Worm (Caenorhabditis elegans) whole organism, L4 larva: ENCODE data around the gene trpp-11.

Experiments
- F26F4.8 ChIP-seq: fragments of 200-800 bp; sonication (Bioruptor generic); conservative IDR thresholded peaks from 2 replicates; pipeline ENCODE4 v1.3.6; 2022; ENCODE audit warnings: missing genetic modification characterization, missing compliant biosample characterization
- F37D6.2 ChIP-seq: sonication (generic microtip); optimal IDR thresholded peaks from 2 replicates; lab custom pipeline; 2016; ENCODE audit warnings: mild to moderate bottlenecking, missing genetic modification characterization, missing compliant biosample characterization
- F44E2.7 ChIP-seq: fragments of 200-800 bp; sonication (Bioruptor generic); IDR thresholded peaks from 2 replicates; pipeline ENCODE4 v2.1.2; 2022; ENCODE audit warnings: missing genetic modification characterization, missing compliant biosample characterization
- R02D3.7 ChIP-seq: fragments of 150-350 bp; sonication (generic microtip); optimal IDR thresholded peaks from 3 replicates; lab custom pipeline; 2014; ENCODE audit warnings: missing biosample characterization, missing genetic modification characterization
- T20F7.1 ChIP-seq: fragments of 200-800 bp; sonication (Bioruptor generic); optimal IDR thresholded peaks from 2 replicates; lab custom pipeline; 2018; ENCODE audit warnings: mild to moderate bottlenecking, missing genetic modification characterization, missing compliant biosample characterization
- T26A8.4 ChIP-seq: fragments of 200-800 bp; sonication (Bioruptor generic); IDR thresholded peaks from 2 replicates; pipeline ENCODE4 v1.3.6; 2022; ENCODE audit warnings: missing genetic modification characterization, missing compliant biosample characterization
- Y48G9A.11 ChIP-seq: fragments of 200-800 bp; sonication (Bioruptor generic); IDR thresholded peaks from 2 replicates; pipeline ENCODE4 v1.3.6; 2022; ENCODE audit warnings: missing genetic modification reagents, missing genetic modification characterization, missing compliant biosample characterization
- ZK337.2 ChIP-seq: fragments of 200-800 bp; sonication (Bioruptor generic); IDR thresholded peaks from 2 replicates; pipeline ENCODE4 v1.3.6; 2022; ENCODE audit warnings: missing genetic modification reagents, missing genetic modification characterization, missing compliant biosample characterization
- ZK546.5 ChIP-seq, 2 experiments: sonication (generic microtip); optimal IDR thresholded peaks; 2 replicates each; lab custom pipeline; 2017; ENCODE audit warnings: missing biosample characterization in 2 of 2, missing genetic modification characterization in 2 of 2
- aly-2 ChIP-seq: sonication (generic microtip); optimal IDR thresholded peaks from 2 replicates; lab custom pipeline; 2018; ENCODE audit warnings: missing biosample characterization, missing genetic modification characterization
- ama-1 ChIP-seq: fragments of 150-350 bp; optimal IDR thresholded peaks from 2 replicates; lab custom pipeline; 2014; ENCODE audit warnings: inconsistent platforms, mixed read lengths
- ceh-20 ChIP-seq: fragments of 200-800 bp; sonication (Bioruptor generic); IDR thresholded peaks from 2 replicates; pipeline ENCODE4 v1.3.6; 2022; ENCODE audit warnings: missing genetic modification reagents, missing genetic modification characterization, missing compliant biosample characterization
- ceh-62 ChIP-seq: sonication (generic microtip); optimal IDR thresholded peaks from 2 replicates; lab custom pipeline; 2017; ENCODE audit warnings: missing biosample characterization, missing genetic modification characterization
- ces-1 ChIP-seq: fragments of 150-350 bp; sonication (generic microtip); optimal IDR thresholded peaks from 4 replicates; lab custom pipeline; 2014; ENCODE audit warnings: missing biosample characterization, missing genetic modification reagents, missing genetic modification characterization
- cey-2 ChIP-seq: sonication (generic microtip); optimal IDR thresholded peaks from 3 replicates; lab custom pipeline; 2017; ENCODE audit warnings: missing genetic modification characterization, mild to moderate bottlenecking, missing compliant biosample characterization, antibody characterized with exemption, borderline replicate concordance; ENCODE audit not compliant: insufficient read depth
- ctbp-1 ChIP-seq: fragments of 200-800 bp; sonication (Bioruptor generic); IDR thresholded peaks from 2 replicates; pipeline ENCODE4 v1.3.6; 2022; ENCODE audit warnings: missing genetic modification reagents, missing genetic modification characterization, missing compliant biosample characterization
- daf-12 ChIP-seq: fragments of 150-350 bp; optimal IDR thresholded peaks from 2 replicates; lab custom pipeline; 2014; ENCODE audit warnings: missing biosample characterization, missing genetic modification reagents, missing genetic modification characterization
- dmd-6 ChIP-seq: fragments of 200-800 bp; sonication (Bioruptor generic); IDR thresholded peaks from 2 replicates; pipeline ENCODE4 v1.3.6; 2022; ENCODE audit warnings: missing genetic modification reagents, missing genetic modification characterization, missing compliant biosample characterization
- dmd-9 ChIP-seq: fragments of 200-800 bp; sonication (Bioruptor generic); IDR thresholded peaks from 2 replicates; pipeline ENCODE4 v1.3.6; 2022; ENCODE audit warnings: missing genetic modification reagents, missing genetic modification characterization, missing compliant biosample characterization
- fkh-10 ChIP-seq: fragments of 150-350 bp; optimal IDR thresholded peaks from 2 replicates; lab custom pipeline; 2014; ENCODE audit warnings: missing biosample characterization, missing genetic modification reagents, missing genetic modification characterization
- hif-1 ChIP-seq, 2 experiments: sonication (generic microtip); optimal IDR thresholded peaks; 2 replicates each; lab custom pipeline; 2016 to 2017; ENCODE audit warnings: missing compliant biosample characterization in 2 of 2, missing genetic modification characterization in 2 of 2, missing genetic modification reagents in 2 of 2, missing genotype in 2 of 2, mild to moderate bottlenecking in 1 of 2
- hlh-11 ChIP-seq: fragments of 200-800 bp; sonication (Bioruptor generic); optimal IDR thresholded peaks from 2 replicates; lab custom pipeline; 2018; ENCODE audit warnings: mild to moderate bottlenecking, missing genetic modification characterization, missing compliant biosample characterization
- hlh-30 ChIP-seq: sonication (generic microtip); optimal IDR thresholded peaks from 2 replicates; lab custom pipeline; 2017; ENCODE audit warnings: antibody characterized with exemption, mild to moderate bottlenecking, missing genetic modification characterization, missing compliant biosample characterization; ENCODE audit not compliant: insufficient read depth
- jun-1 ChIP-seq: fragments of 150-350 bp; optimal IDR thresholded peaks from 2 replicates; lab custom pipeline; 2014; ENCODE audit warnings: missing biosample characterization, missing genetic modification reagents, missing genetic modification characterization
- lim-7 ChIP-seq: fragments of 200-800 bp; sonication (Bioruptor generic); IDR thresholded peaks from 2 replicates; pipeline ENCODE4 v1.3.6; 2022; ENCODE audit warnings: missing genetic modification characterization, missing compliant biosample characterization
- lin-39 ChIP-seq: fragments of 150-350 bp; optimal IDR thresholded peaks from 2 replicates; lab custom pipeline; 2014; ENCODE audit warnings: missing biosample characterization, missing genetic modification reagents, missing genetic modification characterization
- lir-3 ChIP-seq: sonication (generic microtip); optimal IDR thresholded peaks from 2 replicates; lab custom pipeline; 2016; ENCODE audit warnings: mild to moderate bottlenecking, missing genetic modification characterization, missing compliant biosample characterization
- madf-5 ChIP-seq, 2 experiments: fragments of 200-800 bp; sonication (Bioruptor generic); IDR thresholded peaks; 2 replicates each; pipeline ENCODE4 v1.3.6; 2022; ENCODE audit warnings: missing compliant biosample characterization in 2 of 2, missing genetic modification characterization in 2 of 2
- madf-9 ChIP-seq: fragments of 200-800 bp; sonication (Bioruptor generic); conservative IDR thresholded peaks from 2 replicates; pipeline ENCODE4 v1.3.6; 2022; ENCODE audit warnings: missing genetic modification reagents, missing genetic modification characterization, missing compliant biosample characterization
- mxl-3 ChIP-seq: fragments of 200-800 bp; sonication (Bioruptor generic); optimal IDR thresholded peaks from 2 replicates; lab custom pipeline; 2018; ENCODE audit warnings: mild to moderate bottlenecking, missing genetic modification characterization, missing compliant biosample characterization
- nhr-10 ChIP-seq: fragments of 150-350 bp; optimal IDR thresholded peaks from 2 replicates; lab custom pipeline; 2014; ENCODE audit warnings: missing biosample characterization, missing genetic modification characterization
- nhr-102 ChIP-seq: sonication (generic microtip); optimal IDR thresholded peaks from 2 replicates; lab custom pipeline; 2016; ENCODE audit warnings: mild to moderate bottlenecking, missing genetic modification characterization, moderate library complexity, missing compliant biosample characterization
- nhr-11 ChIP-seq: fragments of 150-350 bp; optimal IDR thresholded peaks from 2 replicates; lab custom pipeline; 2014; ENCODE audit warnings: missing biosample characterization, missing genetic modification characterization
- nhr-111 ChIP-seq: fragments of 200-800 bp; sonication (Bioruptor generic); optimal IDR thresholded peaks from 2 replicates; lab custom pipeline; 2018; ENCODE audit warnings: mild to moderate bottlenecking, missing genetic modification characterization, missing compliant biosample characterization
- nhr-237 ChIP-seq: sonication (generic microtip); optimal IDR thresholded peaks from 2 replicates; lab custom pipeline; 2017; ENCODE audit warnings: missing biosample characterization, missing genetic modification characterization
- nhr-41 ChIP-seq: fragments of 200-800 bp; sonication (Bioruptor generic); IDR thresholded peaks from 2 replicates; pipeline ENCODE4 v1.3.6; 2022; ENCODE audit warnings: missing genetic modification reagents, missing genetic modification characterization, missing compliant biosample characterization
- nhr-42 ChIP-seq: fragments of 200-800 bp; sonication (Bioruptor generic); IDR thresholded peaks from 2 replicates; pipeline ENCODE4 v1.3.6; 2022; ENCODE audit warnings: missing genetic modification characterization, missing compliant biosample characterization
- nhr-48 ChIP-seq: sonication (generic microtip); optimal IDR thresholded peaks from 2 replicates; lab custom pipeline; 2016; ENCODE audit warnings: mild to moderate bottlenecking, missing genetic modification characterization, missing compliant biosample characterization
- nhr-77 ChIP-seq: fragments of 150-350 bp; optimal IDR thresholded peaks from 2 replicates; lab custom pipeline; 2014; ENCODE audit warnings: missing biosample characterization, missing genetic modification characterization
- php-3 ChIP-seq: fragments of 200-800 bp; sonication (Bioruptor generic); IDR thresholded peaks from 2 replicates; pipeline ENCODE4 v1.3.6; 2022; ENCODE audit warnings: missing genetic modification reagents, missing genetic modification characterization, missing compliant biosample characterization
- pqm-1 ChIP-seq: sonication (generic microtip); optimal IDR thresholded peaks from 2 replicates; lab custom pipeline; 2017; ENCODE audit warnings: missing biosample characterization, missing genetic modification characterization
- sdz-12 ChIP-seq: fragments of 200-800 bp; sonication (Bioruptor generic); optimal IDR thresholded peaks from 2 replicates; lab custom pipeline; 2018; ENCODE audit warnings: mild to moderate bottlenecking, missing genetic modification characterization, missing compliant biosample characterization
- set-16 ChIP-seq: fragments of 200-800 bp; sonication (Bioruptor generic); IDR thresholded peaks from 2 replicates; pipeline ENCODE4 v1.3.6; 2022; ENCODE audit warnings: missing genetic modification reagents, missing genetic modification characterization, missing compliant biosample characterization
- skn-1 ChIP-seq: fragments of 150-350 bp; optimal IDR thresholded peaks from 2 replicates; lab custom pipeline; 2014; ENCODE audit warnings: missing biosample characterization, missing genetic modification characterization
- snpc-4 ChIP-seq: fragments of 150-350 bp; optimal IDR thresholded peaks from 2 replicates; lab custom pipeline; 2014; ENCODE audit warnings: missing biosample characterization, missing genetic modification characterization
- spr-1 ChIP-seq: sonication (generic microtip); optimal IDR thresholded peaks from 2 replicates; lab custom pipeline; 2016; ENCODE audit warnings: mild to moderate bottlenecking, missing genetic modification characterization, missing compliant biosample characterization
- spr-3 ChIP-seq: fragments of 200-800 bp; sonication (Bioruptor generic); optimal IDR thresholded peaks from 2 replicates; lab custom pipeline; 2018; ENCODE audit warnings: mild to moderate bottlenecking, missing genetic modification characterization, missing compliant biosample characterization
- tag-97 ChIP-seq: fragments of 200-800 bp; sonication (Bioruptor generic); IDR thresholded peaks from 2 replicates; pipeline ENCODE4 v1.3.6; 2022; ENCODE audit warnings: missing genetic modification characterization, missing compliant biosample characterization
- tra-1 ChIP-seq: fragments of 200-800 bp; sonication (Bioruptor generic); IDR thresholded peaks from 2 replicates; pipeline ENCODE4 v1.3.6; 2022; ENCODE audit warnings: missing genetic modification reagents, missing genetic modification characterization, missing compliant biosample characterization
- unc-130 ChIP-seq: sonication (generic microtip); optimal IDR thresholded peaks from 2 replicates; lab custom pipeline; 2016; ENCODE audit warnings: missing genetic modification reagents, missing genetic modification characterization, missing compliant biosample characterization
- zag-1 ChIP-seq: fragments of 150-350 bp; optimal IDR thresholded peaks from 2 replicates; lab custom pipeline; 2014; ENCODE audit warnings: missing biosample characterization, missing genetic modification characterization
- ztf-11 ChIP-seq: fragments of 150-350 bp; optimal IDR thresholded peaks from 2 replicates; lab custom pipeline; 2014; ENCODE audit warnings: missing biosample characterization, missing genetic modification characterization

The trpp-11 gene

DNA sequence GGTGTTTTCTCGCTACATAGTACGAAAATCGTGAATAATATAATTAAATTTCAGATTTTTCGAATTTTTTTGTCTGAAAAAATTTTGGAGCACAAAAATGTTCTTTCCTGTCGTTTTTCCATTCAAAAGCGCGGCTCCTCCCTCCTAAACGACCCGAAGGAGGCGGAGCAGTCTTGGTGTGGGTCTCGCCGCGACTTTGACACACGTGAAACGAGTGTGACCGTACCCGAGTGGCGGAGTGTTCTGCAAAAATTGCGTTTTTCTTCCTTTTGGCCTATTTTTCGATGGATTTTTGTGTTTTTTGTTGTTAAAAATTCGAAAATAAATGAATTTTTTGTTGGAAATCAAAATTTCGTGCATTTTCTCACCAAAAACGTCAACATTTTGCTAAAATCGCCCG is 1.3 kb upstream of the trpp-11 start, which contains the start of gene snt-2 (continued):
- TF ChIP-seq hlh-11 (tag; lab: Kevin White, UChicago) (peak; percentile 62), ceh-62 (no peak), nhr-111 (GFP tag; lab: Kevin White, UChicago) (no peak), spr-1 (tag; lab: Kevin White, UChicago) (peak; percentile 28), mxl-3 (GFP tag; lab: Kevin White, UChicago) (peak; percentile 51), tag-97 (no peak), fkh-10 (GFP tag; lab: Kevin White, UChicago) (peak; percentile 69), madf-9 (no peak), dmd-9 (GFP tag; lab: Robert Waterston, UW) (peak; percentile 46; the same call in 1 of the 2 replicates), unc-130 (GFP tag; lab: Kevin White, UChicago) (peak; percentile 59), pqm-1 (tag; lab: Kevin White, UChicago) (peak; percentile 25), T20F7.1 (GFP tag; lab: Kevin White, UChicago) (no peak), nhr-10 (tag; lab: Kevin White, UChicago) (no peak), ztf-11 (no peak), zag-1 (tag; lab: Kevin White, UChicago) (no peak), sdz-12 (GFP tag; lab: Kevin White, UChicago) (no peak), lir-3 (tag; lab: Kevin White, UChicago) (no peak), ZK546.5 (tag; optimal IDR thresholded peaks at IDR 0.05; lab: Kevin White, UChicago) (no peak), nhr-42 (GFP tag; lab: Robert Waterston, UW) (no peak; the same call in 1 of the 2 replicates), tra-1 (GFP tag; lab: Robert Waterston, UW) (no peak), lim-7 (GFP tag; lab: Robert Waterston, UW) (no peak), snpc-4 (no peak), cey-2 (no peak), madf-5 (GFP tag; IDR thresholded peaks at IDR 0.05; lab: Robert Waterston, UW) (no peak), R02D3.7 (tag; lab: Kevin White, UChicago) (no peak), hlh-30 (peak; percentile 87), set-16 (peak; percentile 39; the same call in 1 of the 2 replicates), nhr-77 (tag; lab: Kevin White, UChicago) (peak; percentile 23), skn-1 (tag; lab: Kevin White, UChicago) (no peak), nhr-237 (tag; lab: Kevin White, UChicago) (no peak), daf-12 (tag; lab: Kevin White, UChicago) (no peak), nhr-102 (tag; lab: Kevin White, UChicago) (peak; percentile 31), dmd-6 (peak; percentile 36), jun-1 (tag; lab: Kevin White, UChicago) (no peak), nhr-48 (tag; lab: Kevin White, UChicago) (no peak), lin-39 (tag; lab: Kevin White, UChicago) (no peak), ctbp-1 (GFP tag; lab: Robert Waterston, UW) (no peak), ces-1 (GFP tag; lab: Kevin White, UChicago) (no peak), ceh-20 (GFP tag; lab: Robert Waterston, UW) (0 out of 2 replicates have a peak, but pooled peaks have one; percentile 22), F37D6.2 (peak; percentile 38), aly-2 (tag; lab: Kevin White, UChicago) (no peak), spr-3 (GFP tag; lab: Kevin White, UChicago) (no peak), F44E2.7 (GFP tag; lab: Robert Waterston, UW) (no peak), ama-1 (lab: Kevin White, UChicago) (no peak), ZK337.2 (GFP tag; lab: Robert Waterston, UW) (no peak), nhr-41 (GFP tag; lab: Robert Waterston, UW) (no peak), nhr-11 (tag; lab: Kevin White, UChicago) (peak; percentile 63), F26F4.8 (GFP tag; lab: Robert Waterston, UW) (no peak), T26A8.4 (GFP tag; lab: Robert Waterston, UW) (peak; percentile 58), Y48G9A.11 (GFP tag; lab: Robert Waterston, UW) (peak; percentile 61; the same call in 1 of the 2 replicates), php-3 (GFP tag; lab: Robert Waterston, UW) (no peak), hif-1 (tag; optimal IDR thresholded peaks at IDR 0.05; lab: Kevin White, UChicago) (peak in 1 of 2 experiments; percentile 61)
